Worm (Caenorhabditis elegans) whole organism, young adult: ENCODE data around the gene F10E9.5.

Experiments
- D2030.7 ChIP-seq: fragments of 200-800 bp; sonication (Bioruptor generic); IDR thresholded peaks from 2 replicates; pipeline ENCODE4 v1.3.6; 2022; ENCODE audit warnings: missing genetic modification reagents, missing genetic modification characterization, missing compliant biosample characterization
- F22D6.2 ChIP-seq: sonication (generic microtip); optimal IDR thresholded peaks from 2 replicates; lab custom pipeline; 2016; ENCODE audit warnings: mild to moderate bottlenecking, missing genetic modification characterization, missing compliant biosample characterization
- F33H1.4 ChIP-seq: fragments of 200-800 bp; sonication (Bioruptor generic); IDR thresholded peaks from 2 replicates; pipeline ENCODE4 v1.3.6; 2022; ENCODE audit warnings: missing genetic modification reagents, missing genetic modification characterization, missing compliant biosample characterization
- F37B4.10 ChIP-seq: fragments of 200-800 bp; sonication (Bioruptor generic); IDR thresholded peaks from 2 replicates; pipeline ENCODE4 v1.3.6; 2022; ENCODE audit warnings: missing genetic modification characterization, missing compliant biosample characterization
- K11D2.4 ChIP-seq: fragments of 200-800 bp; sonication (Bioruptor generic); IDR thresholded peaks from 2 replicates; pipeline ENCODE4 v1.3.6; 2022; ENCODE audit warnings: missing genetic modification reagents, missing genetic modification characterization, missing compliant biosample characterization
- ama-1 ChIP-seq, 3 experiments: fragments of 150-350 bp in 1 of 3; sonication (generic microtip) in 2 of 3; optimal IDR thresholded peaks; 2 replicates each; lab custom pipeline; 2014 to 2018; ENCODE audit warnings: missing biosample characterization in 2 of 3, missing genetic modification characterization in 2 of 3, missing genetic modification reagents in 2 of 3
- aptf-3 ChIP-seq: fragments of 200-800 bp; sonication (Bioruptor generic); IDR thresholded peaks from 2 replicates; pipeline ENCODE4 v1.3.6; 2022; ENCODE audit warnings: missing genetic modification characterization, missing compliant biosample characterization
- atf-7 ChIP-seq: sonication (generic microtip); optimal IDR thresholded peaks from 2 replicates; lab custom pipeline; 2017; ENCODE audit warnings: mild to moderate bottlenecking, missing genetic modification characterization, missing compliant biosample characterization
- bed-2 ChIP-seq: fragments of 200-800 bp; sonication (Bioruptor generic); IDR thresholded peaks from 2 replicates; pipeline ENCODE4 v1.3.6; 2022; ENCODE audit warnings: missing genetic modification reagents, missing genetic modification characterization, missing compliant biosample characterization
- cebp-1 ChIP-seq, 2 experiments: fragments of 200-800 bp in 1 of 2; sonication (Bioruptor generic) in 1 of 2; sonication (generic microtip) in 1 of 2; IDR thresholded peaks in 1 of 2; optimal IDR thresholded peaks in 1 of 2; 2 replicates each; pipeline versions ENCODE4 v1.3.6 to Lab custom; 2017 to 2022; ENCODE audit warnings: missing compliant biosample characterization in 2 of 2, missing genetic modification characterization in 2 of 2, mild to moderate bottlenecking in 1 of 2, missing genetic modification reagents in 1 of 2, moderate library complexity in 1 of 2
- ceh-40 ChIP-seq: fragments of 200-800 bp; sonication (Bioruptor generic); IDR thresholded peaks from 2 replicates; pipeline ENCODE4 v1.3.6; 2022; ENCODE audit warnings: missing genetic modification characterization, missing compliant biosample characterization
- ceh-91 ChIP-seq: fragments of 200-800 bp; sonication (Bioruptor generic); IDR thresholded peaks from 2 replicates; pipeline ENCODE4 v1.3.6; 2022; ENCODE audit warnings: missing genetic modification reagents, missing genetic modification characterization, missing compliant biosample characterization
- dpl-1 ChIP-seq: fragments of 150-350 bp; optimal IDR thresholded peaks from 2 replicates; lab custom pipeline; 2014; ENCODE audit warnings: missing biosample characterization, missing genetic modification reagents, missing genetic modification characterization
- hlh-26 ChIP-seq: fragments of 200-800 bp; sonication (Bioruptor generic); conservative IDR thresholded peaks from 2 replicates; pipeline ENCODE4 v1.3.6; 2022; ENCODE audit warnings: missing genetic modification reagents, missing genetic modification characterization, missing compliant biosample characterization
- hmg-1.2 ChIP-seq: fragments of 200-800 bp; sonication (Bioruptor generic); IDR thresholded peaks from 2 replicates; pipeline ENCODE4 v1.3.6; 2022; ENCODE audit warnings: missing genetic modification reagents, missing genetic modification characterization, missing compliant biosample characterization
- let-526 ChIP-seq: fragments of 200-800 bp; sonication (Bioruptor generic); IDR thresholded peaks from 2 replicates; pipeline ENCODE4 v1.3.6; 2022; ENCODE audit warnings: missing genetic modification reagents, missing genetic modification characterization, missing compliant biosample characterization
- let-607 ChIP-seq, 2 experiments: fragments of 200-800 bp in 1 of 2; sonication (Bioruptor generic) in 1 of 2; sonication (generic microtip) in 1 of 2; optimal IDR thresholded peaks; 2 replicates each; lab custom pipeline; 2016 to 2018; ENCODE audit warnings: mild to moderate bottlenecking in 2 of 2, missing compliant biosample characterization in 2 of 2, missing genetic modification characterization in 2 of 2, moderate library complexity in 2 of 2, missing genotype in 1 of 2
- lin-54 ChIP-seq: fragments of 200-800 bp; sonication (Bioruptor generic); optimal IDR thresholded peaks from 2 replicates; lab custom pipeline; 2018; ENCODE audit warnings: mild to moderate bottlenecking, missing genetic modification characterization, missing compliant biosample characterization
- lir-1 ChIP-seq: fragments of 200-800 bp; sonication (Bioruptor generic); conservative IDR thresholded peaks from 2 replicates; pipeline ENCODE4 v1.3.6; 2022; ENCODE audit warnings: missing genetic modification reagents, missing genetic modification characterization, missing compliant biosample characterization
- lsl-1 ChIP-seq: fragments of 200-800 bp; sonication (Bioruptor generic); optimal IDR thresholded peaks from 2 replicates; lab custom pipeline; 2018; ENCODE audit warnings: mild to moderate bottlenecking, missing genetic modification characterization, moderate library complexity, missing compliant biosample characterization
- madf-6 ChIP-seq: fragments of 200-800 bp; sonication (Bioruptor generic); IDR thresholded peaks from 2 replicates; pipeline ENCODE4 v1.3.6; 2022; ENCODE audit warnings: missing genetic modification reagents, missing genetic modification characterization, missing compliant biosample characterization
- mel-28 ChIP-seq: sonication (generic microtip); optimal IDR thresholded peaks from 2 replicates; lab custom pipeline; 2016; ENCODE audit warnings: borderline replicate concordance, mild to moderate bottlenecking, missing genetic modification characterization, missing compliant biosample characterization
- nfya-2 ChIP-seq: fragments of 200-800 bp; sonication (Bioruptor generic); IDR thresholded peaks from 2 replicates; pipeline ENCODE4 v1.3.6; 2022; ENCODE audit warnings: missing genetic modification reagents, missing genetic modification characterization, missing compliant biosample characterization
- nfyb-1 ChIP-seq: fragments of 200-800 bp; sonication (Bioruptor generic); IDR thresholded peaks from 2 replicates; pipeline ENCODE4 v1.3.6; 2022; ENCODE audit warnings: missing genetic modification reagents, missing genetic modification characterization, missing compliant biosample characterization
- nhr-179 ChIP-seq: sonication (generic microtip); optimal IDR thresholded peaks from 2 replicates; lab custom pipeline; 2016; ENCODE audit warnings: mild to moderate bottlenecking, missing genetic modification characterization, missing compliant biosample characterization
- rcor-1 ChIP-seq: fragments of 200-800 bp; sonication (Bioruptor generic); IDR thresholded peaks from 2 replicates; pipeline ENCODE4 v1.3.6; 2022; ENCODE audit warnings: missing genetic modification reagents, missing genetic modification characterization, missing compliant biosample characterization
- repo-1 ChIP-seq: sonication (generic microtip); optimal IDR thresholded peaks from 2 replicates; lab custom pipeline; 2017; ENCODE audit warnings: mild to moderate bottlenecking, missing genetic modification characterization, missing compliant biosample characterization
- snpc-4 ChIP-seq, 5 experiments: fragments of 150-350 bp in 1 of 5; sonication (generic microtip) in 4 of 5; optimal IDR thresholded peaks; 2 replicates each; lab custom pipeline; 2014 to 2018; ENCODE audit warnings: missing genetic modification characterization in 5 of 5, missing biosample characterization in 3 of 5, antibody characterized with exemption in 2 of 5, mild to moderate bottlenecking in 2 of 5, missing compliant biosample characterization in 2 of 5, missing genotype in 2 of 5, moderate library complexity in 2 of 5, missing genetic modification reagents in 1 of 5
- tbp1 ChIP-seq: fragments of 200-800 bp; sonication (Bioruptor generic); optimal IDR thresholded peaks from 2 replicates; lab custom pipeline; 2018; ENCODE audit warnings: mild to moderate bottlenecking, missing genetic modification characterization, missing compliant biosample characterization
- xnd-1 ChIP-seq: sonication (generic microtip); optimal IDR thresholded peaks from 2 replicates; lab custom pipeline; 2016; ENCODE audit warnings: missing genotype, missing genetic modification reagents, missing genetic modification characterization, missing compliant biosample characterization
- ztf-18 ChIP-seq: sonication (generic microtip); optimal IDR thresholded peaks from 2 replicates; lab custom pipeline; 2016; ENCODE audit warnings: missing genotype, mild to moderate bottlenecking, missing genetic modification characterization, missing compliant biosample characterization
- ztf-25 ChIP-seq: fragments of 200-800 bp; sonication (Bioruptor generic); IDR thresholded peaks from 2 replicates; pipeline ENCODE4 v1.3.6; 2022; ENCODE audit warnings: missing genetic modification reagents, missing genetic modification characterization, missing compliant biosample characterization

Gene F10E9.5

ce11 chrIII:8319100-8319499, 11.7 kb downstream of the F10E9.5 start, which contains the start of gene F10E9.11 (continued):
- TF ChIP-seq lin-54 (GFP tag; lab: Kevin White, UChicago) (peak; percentile 94), repo-1 (no peak), lsl-1 (GFP tag; lab: Kevin White, UChicago) (peak; percentile 69), snpc-4 (GFP tag; optimal IDR thresholded peaks at IDR 0.05; lab: Kevin White, UChicago) (no peak), snpc-4 (tag; optimal IDR thresholded peaks at IDR 0.05; lab: Kevin White, UChicago) (peak in 2 of 4 experiments; percentile 37 to 56), hmg-1.2 (GFP tag; lab: Robert Waterston, UW) (peak; percentile 96), atf-7 (tag; lab: Kevin White, UChicago) (no peak), mel-28 (tag; lab: Kevin White, UChicago) (no peak), D2030.7 (GFP tag; lab: Robert Waterston, UW) (peak; percentile 70), ztf-18 (peak; percentile 39), let-607 (tag; optimal IDR thresholded peaks at IDR 0.05; lab: Kevin White, UChicago) (peak in 1 of 2 experiments; percentile 33), rcor-1 (GFP tag; lab: Robert Waterston, UW) (peak; percentile 82), aptf-3 (GFP tag; lab: Robert Waterston, UW) (no peak), xnd-1 (tag; lab: Kevin White, UChicago) (peak; percentile 32), nfya-2 (GFP tag; lab: Robert Waterston, UW) (no peak), dpl-1 (GFP tag; lab: Kevin White, UChicago) (peak; percentile 88), bed-2 (GFP tag; lab: Robert Waterston, UW) (peak; percentile 83; the same call in 1 of the 2 replicates), F33H1.4 (peak; percentile 71), ceh-40 (GFP tag; lab: Robert Waterston, UW) (0 out of 2 replicates have a peak, but pooled peaks have one; percentile 43), tbp1 (GFP tag; lab: Kevin White, UChicago) (peak; percentile 57), ama-1 (optimal IDR thresholded peaks at IDR 0.05; lab: Kevin White, UChicago) (no peak), ama-1 (GFP tag; optimal IDR thresholded peaks at IDR 0.05; lab: Kevin White, UChicago) (no peak), let-526 (GFP tag; lab: Robert Waterston, UW) (peak; percentile 81), ztf-25 (GFP tag; lab: Robert Waterston, UW) (0 out of 2 replicates have a peak, but pooled peaks have one; percentile 55), cebp-1 (GFP tag; IDR thresholded peaks at IDR 0.05; lab: Robert Waterston, UW) (0 out of 2 replicates have a peak, but pooled peaks have one; percentile 25), cebp-1 (tag; optimal IDR thresholded peaks at IDR 0.05; lab: Kevin White, UChicago) (no peak)

DNA sequence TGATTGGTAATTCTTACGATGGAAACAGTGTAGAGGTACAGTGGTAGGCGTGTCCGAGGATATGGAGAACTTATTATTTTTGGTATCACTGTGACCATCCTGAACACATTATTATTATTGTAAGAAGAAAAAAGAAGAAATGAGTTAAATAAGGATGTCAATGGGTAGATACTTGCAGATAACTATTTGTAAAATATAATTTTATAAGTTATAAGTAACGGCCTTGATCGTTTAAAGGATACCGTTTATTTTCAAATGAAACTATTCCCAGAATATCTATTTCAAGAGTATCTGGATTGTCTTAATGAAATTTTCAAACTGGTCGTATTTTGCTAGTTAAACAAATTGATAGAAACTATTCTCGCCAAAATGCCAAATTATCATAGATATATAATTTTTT, 12.8 kb downstream of the F10E9.5 start, which contains the start of gene F10E9.10:
TSS of gene F10E9.10 (minus strand) at position 101 of the 400 bp plus-strand sequence.
- no peak for TF ChIP-seq lin-54 (GFP tag; lab: Kevin White, UChicago)
- no peak for TF ChIP-seq hlh-26
- no peak for TF ChIP-seq K11D2.4 (GFP tag; lab: Robert Waterston, UW)
- TF ChIP-seq F22D6.2 (tag; lab: Kevin White, UChicago) = no peak
- no peak for TF ChIP-seq nhr-179
- TF ChIP-seq dpl-1 (GFP tag; lab: Kevin White, UChicago) = no peak
- TF ChIP-seq nfyb-1 (GFP tag; lab: Robert Waterston, UW) = no peak
- TF ChIP-seq madf-6 (GFP tag; lab: Robert Waterston, UW) = no peak
- TF ChIP-seq hmg-1.2 (GFP tag; lab: Robert Waterston, UW) = no peak
- no peak for TF ChIP-seq ceh-91 (GFP tag; lab: Robert Waterston, UW)
- TF ChIP-seq rcor-1 (GFP tag; lab: Robert Waterston, UW) = no peak
- no peak for TF ChIP-seq F37B4.10 (GFP tag; lab: Robert Waterston, UW)

ce11 chrIII:8321225-8321624, 13.8 kb downstream of the F10E9.5 start:
- no peak for TF ChIP-seq K11D2.4 (GFP tag; lab: Robert Waterston, UW)
- no peak for TF ChIP-seq lir-1 (GFP tag; lab: Robert Waterston, UW)
- TF ChIP-seq F22D6.2 (tag; lab: Kevin White, UChicago) = no peak
- TF ChIP-seq atf-7 (tag; lab: Kevin White, UChicago) = no peak
